Worm (Caenorhabditis elegans): Measurements from ENCODE around the gene svh-5.
A peak's percentile ranks its signal among the peaks of the same experiment; 100 is the strongest.

Gene svh-5

ce11 chrX:15373415-15374048 is 4.1 kb downstream of the svh-5 start (continued):
- TF ChIP-seq unc-42 (tag; optimal IDR thresholded peaks at IDR 0.05) (peak; percentile 64), C08G9.2 (tag; optimal IDR thresholded peaks at IDR 0.05) (peak; percentile 5), che-1 (tag; optimal IDR thresholded peaks at IDR 0.05) (no peak), K09A11.1 (tag; optimal IDR thresholded peaks at IDR 0.05; ENCODE audit: insufficient read depth) (no peak), ceh-45 (GFP tag; IDR thresholded peaks at IDR 0.05) (no peak), dmd-4 (tag; optimal IDR thresholded peaks at IDR 0.05; ENCODE audit: borderline replicate concordance) (no peak), madf-2 (tag; optimal IDR thresholded peaks at IDR 0.05) (no peak), ceh-22 (tag; optimal IDR thresholded peaks at IDR 0.05) (no peak), T23F11.4 (GFP tag; optimal IDR thresholded peaks at IDR 0.05) (no peak), tbx-2 (tag; optimal IDR thresholded peaks at IDR 0.05) (peak; percentile 13), ttx-3 (tag; optimal IDR thresholded peaks at IDR 0.05) (no peak), ceh-19 (GFP tag; optimal IDR thresholded peaks at IDR 0.05) (no peak), ceh-14 (tag; optimal IDR thresholded peaks at IDR 0.05) (peak; percentile 45), mec-3 (tag; optimal IDR thresholded peaks at IDR 0.05; ENCODE audit: borderline replicate concordance) (no peak), hlh-30 (tag; optimal IDR thresholded peaks at IDR 0.05; ENCODE audit: insufficient read depth) (no peak)

ce11 chrX:15372772-15373171 is 4.9 kb downstream of the svh-5 start:
- TF ChIP-seq unc-42 (tag; optimal IDR thresholded peaks at IDR 0.05) (no peak), fkh-6 (tag; optimal IDR thresholded peaks at IDR 0.05) (no peak), ceh-18 (tag; optimal IDR thresholded peaks at IDR 0.05) (no peak), dve-1 (tag; optimal IDR thresholded peaks at IDR 0.05) (no peak), pha-2 (tag; optimal IDR thresholded peaks at IDR 0.05) (no peak), unc-86 (tag; optimal IDR thresholded peaks at IDR 0.05) (no peak), T23F11.4 (GFP tag; optimal IDR thresholded peaks at IDR 0.05) (no peak), ceh-14 (tag; optimal IDR thresholded peaks at IDR 0.05) (no peak), fax-1 (tag; optimal IDR thresholded peaks at IDR 0.05) (no peak), nfya-1 (tag; optimal IDR thresholded peaks at IDR 0.05) (no peak), sox-2 (GFP tag; IDR thresholded peaks at IDR 0.05) (no peak), hlh-6 (tag; optimal IDR thresholded peaks at IDR 0.05) (no peak)

ce11 chrX:15365767-15366177 is 11.9 kb downstream of the svh-5 start, which contains the start of gene C33A11.2:
C33A11.2 (plus strand) TSS chrX:15365992.
- TF ChIP-seq zip-5 (tag; optimal IDR thresholded peaks at IDR 0.05) (no peak), elt-2 (tag; optimal IDR thresholded peaks at IDR 0.05) (peak; percentile 67)

- TF ChIP-seq K02D7.2 (tag; optimal IDR thresholded peaks at IDR 0.05) (no peak), C08G9.2 (tag; optimal IDR thresholded peaks at IDR 0.05) (no peak), madf-2 (tag; optimal IDR thresholded peaks at IDR 0.05) (no peak), pha-4 (tag; optimal IDR thresholded peaks at IDR 0.05) (no peak), ceh-34 (tag; optimal IDR thresholded peaks at IDR 0.05) (peak; percentile 38), pqm-1 (tag; optimal IDR thresholded peaks at IDR 0.05) (no peak), hlh-30 (tag; optimal IDR thresholded peaks at IDR 0.05; ENCODE audit: insufficient read depth) (peak; percentile 99), ceh-45 (GFP tag; IDR thresholded peaks at IDR 0.05) (no peak), ref-2 (tag; optimal IDR thresholded peaks at IDR 0.05) (peak; percentile 79), hlh-8 (tag; optimal IDR thresholded peaks at IDR 0.05) (peak; percentile 18), K09A11.1 (tag; optimal IDR thresholded peaks at IDR 0.05; ENCODE audit: insufficient read depth) (no peak), sox-4 (tag; optimal IDR thresholded peaks at IDR 0.05) (no peak), elt-4 (tag; optimal IDR thresholded peaks at IDR 0.05) (no peak), unc-55 (GFP tag; optimal IDR thresholded peaks at IDR 0.05) (peak; percentile 39), ceh-9 (tag; optimal IDR thresholded peaks at IDR 0.05) (no peak), sox-2 (GFP tag; IDR thresholded peaks at IDR 0.05) (0 out of 2 replicates have a peak, but pooled peaks have one; percentile 19), ceh-18 (tag; optimal IDR thresholded peaks at IDR 0.05) (peak; percentile 64), hlh-6 (tag; optimal IDR thresholded peaks at IDR 0.05) (no peak), tbx-7 (tag; optimal IDR thresholded peaks at IDR 0.05) (no peak), mec-3 (tag; optimal IDR thresholded peaks at IDR 0.05; ENCODE audit: borderline replicate concordance) (no peak), tbx-2 (tag; optimal IDR thresholded peaks at IDR 0.05) (peak; percentile 63), odd-2 (tag; optimal IDR thresholded peaks at IDR 0.05) (no peak), syd-9 (tag; optimal IDR thresholded peaks at IDR 0.05) (no peak), sdc-2 (tag; optimal IDR thresholded peaks at IDR 0.05) (peak; percentile 60), nfya-1 (tag; optimal IDR thresholded peaks at IDR 0.05) (peak; percentile 37), lin-11 (tag; optimal IDR thresholded peaks at IDR 0.05) (no peak), nhr-232 (tag; optimal IDR thresholded peaks at IDR 0.05) (no peak), ceh-48 (tag; optimal IDR thresholded peaks at IDR 0.05) (no peak), ceh-31 (tag; optimal IDR thresholded peaks at IDR 0.05) (peak; percentile 79), F13H6.1 (tag; optimal IDR thresholded peaks at IDR 0.05) (no peak)
These were observed 12.4 kb downstream of the svh-5 start for ce11 chrX:15365235-15365634.
